Worm (Caenorhabditis elegans) whole organism, late embryonic: ENCODE results near the gene srxa-19.

ENCODE experiments used
- C08G9.2 ChIP-seq: sonication (generic microtip); optimal IDR thresholded peaks from 2 replicates; lab custom pipeline; 2016; ENCODE audit warnings: mild to moderate bottlenecking, missing genetic modification characterization, moderate library complexity, missing compliant biosample characterization
- C38D4.7 ChIP-seq: fragments of 200-800 bp; sonication (Bioruptor generic); optimal IDR thresholded peaks from 2 replicates; lab custom pipeline; 2018; ENCODE audit warnings: mild to moderate bottlenecking, missing genetic modification characterization, moderate library complexity, missing compliant biosample characterization
- F13H6.1 ChIP-seq: sonication (generic microtip); optimal IDR thresholded peaks from 2 replicates; lab custom pipeline; 2016; ENCODE audit warnings: missing genetic modification characterization, missing compliant biosample characterization
- T23F11.4 ChIP-seq: fragments of 200-800 bp; sonication (Bioruptor generic); optimal IDR thresholded peaks from 2 replicates; lab custom pipeline; 2018; ENCODE audit warnings: mild to moderate bottlenecking, missing genetic modification characterization, missing compliant biosample characterization
- Y22D7AL.16 ChIP-seq: sonication (generic microtip); optimal IDR thresholded peaks from 2 replicates; lab custom pipeline; 2016; ENCODE audit warnings: missing genetic modification characterization, missing compliant biosample characterization
- ahr-1 ChIP-seq: sonication (generic microtip); optimal IDR thresholded peaks from 2 replicates; lab custom pipeline; 2016; ENCODE audit warnings: missing genetic modification characterization, missing compliant biosample characterization
- ceh-14 ChIP-seq: sonication (generic microtip); optimal IDR thresholded peaks from 2 replicates; lab custom pipeline; 2016; ENCODE audit warnings: missing genotype, missing genetic modification characterization, missing compliant biosample characterization
- ceh-2 ChIP-seq: sonication (generic microtip); optimal IDR thresholded peaks from 2 replicates; lab custom pipeline; 2016; ENCODE audit warnings: missing genotype, missing genetic modification characterization, missing compliant biosample characterization
- ceh-24 ChIP-seq: sonication (generic microtip); optimal IDR thresholded peaks from 2 replicates; lab custom pipeline; 2016; ENCODE audit warnings: mild to moderate bottlenecking, missing genetic modification characterization, missing compliant biosample characterization
- ceh-30 ChIP-seq: fragments of 150-350 bp; optimal IDR thresholded peaks from 2 replicates; lab custom pipeline; 2014; ENCODE audit warnings: missing biosample characterization, missing genetic modification characterization
- ceh-34 ChIP-seq: sonication (generic microtip); optimal IDR thresholded peaks from 2 replicates; lab custom pipeline; 2016; ENCODE audit warnings: mild to moderate bottlenecking, missing genetic modification characterization, missing compliant biosample characterization
- dve-1 ChIP-seq: sonication (generic microtip); optimal IDR thresholded peaks from 2 replicates; lab custom pipeline; 2017; ENCODE audit warnings: antibody characterized with exemption, mild to moderate bottlenecking, missing genetic modification characterization, missing compliant biosample characterization
- elt-2 ChIP-seq: sonication (generic microtip); optimal IDR thresholded peaks from 2 replicates; lab custom pipeline; 2016; ENCODE audit warnings: missing genetic modification reagents, missing genetic modification characterization, missing compliant biosample characterization
- fkh-10 ChIP-seq: fragments of 150-350 bp; optimal IDR thresholded peaks from 2 replicates; lab custom pipeline; 2014; ENCODE audit warnings: missing biosample characterization, missing genetic modification reagents, missing genetic modification characterization
- gmeb-2 ChIP-seq: sonication (generic microtip); optimal IDR thresholded peaks from 2 replicates; lab custom pipeline; 2016; ENCODE audit warnings: missing genetic modification characterization, inconsistent platforms, missing compliant biosample characterization
- hlh-15 ChIP-seq: sonication (generic microtip); optimal IDR thresholded peaks from 2 replicates; lab custom pipeline; 2016; ENCODE audit warnings: missing genetic modification characterization, missing compliant biosample characterization
- hlh-6 ChIP-seq: sonication (generic microtip); optimal IDR thresholded peaks from 2 replicates; lab custom pipeline; 2016; ENCODE audit warnings: missing genotype, missing genetic modification characterization, missing compliant biosample characterization
- hlh-8 ChIP-seq: sonication (generic microtip); optimal IDR thresholded peaks from 2 replicates; lab custom pipeline; 2016; ENCODE audit warnings: missing genotype, missing genetic modification characterization, missing compliant biosample characterization
- mec-3 ChIP-seq: sonication (generic microtip); optimal IDR thresholded peaks from 2 replicates; lab custom pipeline; 2016; ENCODE audit warnings: borderline replicate concordance, missing genetic modification characterization, missing compliant biosample characterization
- nfya-1 ChIP-seq: sonication (generic microtip); optimal IDR thresholded peaks from 2 replicates; lab custom pipeline; 2017; ENCODE audit warnings: missing genetic modification characterization, mild to moderate bottlenecking, missing compliant biosample characterization, antibody characterized with exemption, moderate library complexity
- nhr-232 ChIP-seq: sonication (generic microtip); optimal IDR thresholded peaks from 2 replicates; lab custom pipeline; 2016; ENCODE audit warnings: missing genetic modification characterization, missing compliant biosample characterization
- pax-1 ChIP-seq: fragments of 150-350 bp; optimal IDR thresholded peaks from 2 replicates; lab custom pipeline; 2014; ENCODE audit warnings: missing biosample characterization, missing genetic modification characterization
- pha-4 ChIP-seq: fragments of 150-350 bp; optimal IDR thresholded peaks from 2 replicates; lab custom pipeline; 2018; ENCODE audit warnings: missing biosample characterization, missing genetic modification reagents, missing genetic modification characterization
- pqm-1 ChIP-seq: sonication (generic microtip); optimal IDR thresholded peaks from 2 replicates; lab custom pipeline; 2016; ENCODE audit warnings: missing genetic modification characterization, missing compliant biosample characterization
- pros-1 ChIP-seq: fragments of 150-350 bp; optimal IDR thresholded peaks from 2 replicates; lab custom pipeline; 2014; ENCODE audit warnings: missing biosample characterization, missing genetic modification reagents, missing genetic modification characterization
- ref-2 ChIP-seq: sonication (generic microtip); optimal IDR thresholded peaks from 2 replicates; lab custom pipeline; 2016; ENCODE audit warnings: missing genetic modification characterization, missing compliant biosample characterization
- sox-2 ChIP-seq: fragments of 200-800 bp; sonication (Bioruptor generic); IDR thresholded peaks from 2 replicates; pipeline ENCODE4 v1.3.6; 2022; ENCODE audit warnings: missing genetic modification reagents, missing genetic modification characterization, missing compliant biosample characterization
- tbx-7 ChIP-seq: sonication (generic microtip); optimal IDR thresholded peaks from 2 replicates; lab custom pipeline; 2016; ENCODE audit warnings: missing genotype, missing genetic modification characterization, missing compliant biosample characterization
- unc-3 ChIP-seq, 2 experiments: fragments of 200-800 bp in 1 of 2; sonication (Bioruptor generic) in 1 of 2; sonication (generic microtip) in 1 of 2; conservative IDR thresholded peaks in 1 of 2; optimal IDR thresholded peaks in 1 of 2; 2 replicates each; pipeline versions ENCODE4 v1.3.6 to Lab custom; 2016 to 2022; ENCODE audit warnings: missing compliant biosample characterization in 2 of 2, missing genetic modification characterization in 2 of 2, missing genetic modification reagents in 1 of 2
- unc-55 ChIP-seq: sonication (generic microtip); optimal IDR thresholded peaks from 2 replicates; lab custom pipeline; 2017; ENCODE audit warnings: missing biosample characterization, missing genetic modification reagents, missing genetic modification characterization
- unc-86 ChIP-seq: sonication (generic microtip); optimal IDR thresholded peaks from 2 replicates; lab custom pipeline; 2016; ENCODE audit warnings: missing genetic modification characterization, missing compliant biosample characterization
- ztf-16 ChIP-seq: sonication (generic microtip); optimal IDR thresholded peaks from 2 replicates; lab custom pipeline; 2017; ENCODE audit warnings: missing genetic modification characterization, missing compliant biosample characterization

The srxa-19 gene

DNA sequence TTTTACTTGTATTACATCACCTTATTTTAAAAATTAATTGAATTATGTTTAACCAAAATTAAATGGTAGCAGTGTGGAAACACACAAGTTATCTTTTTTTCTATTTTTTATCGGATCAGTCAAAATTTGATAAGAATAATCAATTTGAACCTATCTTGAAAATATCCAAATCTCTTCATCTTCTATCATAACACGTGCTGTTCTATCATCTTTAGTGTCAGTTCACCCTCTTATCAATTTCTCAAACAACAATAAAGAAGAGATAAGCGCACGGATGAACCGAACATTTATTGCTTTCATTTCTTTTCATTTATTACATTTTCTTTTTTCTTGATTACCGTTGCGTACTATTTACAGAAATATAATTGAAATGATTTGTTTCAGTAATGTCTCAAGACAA, 35.5 kb downstream of the srxa-19 start, which contains the start of gene R04B5.5:
Gene R04B5.5 (plus strand): TSS at position 378 of the 400 bp plus-strand sequence.
- TF ChIP-seq unc-55 (GFP tag; lab: Kevin White, UChicago) (peak; percentile 1), elt-2 (tag; lab: Kevin White, UChicago) (peak; percentile 95), ceh-30 (peak; percentile 59), pros-1 (tag; lab: Kevin White, UChicago) (no peak)

DNA sequence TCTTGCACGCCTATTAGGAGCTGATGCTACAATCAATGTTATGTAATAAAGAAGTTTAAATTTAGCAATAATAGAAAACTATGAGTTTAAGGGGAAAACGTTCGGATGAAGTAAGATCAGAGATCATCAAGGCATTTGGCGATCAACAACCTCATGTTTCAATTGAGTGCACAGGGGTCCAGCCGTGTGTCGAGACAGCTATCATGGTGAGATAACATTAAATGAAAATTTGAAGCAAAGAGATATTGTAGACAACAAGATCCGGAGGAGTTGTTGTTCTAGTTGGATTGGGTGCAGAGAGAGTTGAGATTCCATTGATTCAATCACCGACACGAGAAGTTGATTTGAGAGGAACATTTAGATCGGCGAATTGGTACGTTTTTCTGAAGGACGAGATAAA, 36.4 kb downstream of the srxa-19 start:
- TF ChIP-seq nfya-1 (tag; lab: Kevin White, UChicago) (no peak), unc-86 (tag; lab: Kevin White, UChicago) (no peak), tbx-7 (tag; lab: Kevin White, UChicago) (no peak), ceh-24 (tag; lab: Kevin White, UChicago) (no peak), ztf-16 (tag; lab: Kevin White, UChicago) (no peak), sox-2 (GFP tag; lab: Robert Waterston, UW) (no peak), ceh-2 (tag; lab: Kevin White, UChicago) (no peak), hlh-15 (tag; lab: Kevin White, UChicago) (no peak), nhr-232 (tag; lab: Kevin White, UChicago) (no peak), unc-55 (GFP tag; lab: Kevin White, UChicago) (no peak), T23F11.4 (no peak), C38D4.7 (GFP tag; lab: Kevin White, UChicago) (no peak), hlh-6 (no peak)

DNA sequence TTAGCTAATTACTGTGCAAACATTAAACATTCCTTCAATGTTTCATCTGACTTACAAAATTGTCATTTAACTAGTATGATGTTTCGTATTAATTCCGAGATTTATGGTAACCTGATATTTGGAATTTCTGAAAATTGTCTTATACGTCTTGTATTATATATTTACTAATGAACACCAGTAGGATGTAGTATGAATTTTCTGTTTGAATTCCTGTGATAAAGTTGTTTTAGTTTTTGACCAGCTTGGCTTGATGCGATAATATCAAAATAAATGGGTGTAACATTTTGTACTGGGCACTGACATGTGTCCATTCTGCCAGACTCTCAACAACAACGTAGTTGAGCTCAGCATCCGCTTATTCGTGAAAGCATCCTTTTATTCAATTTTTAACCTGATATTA, 37.7 kb downstream of the srxa-19 start, which contains the start of gene R04B5.6:
Gene R04B5.6 (plus strand): TSS at position 301 of the 400 bp plus-strand sequence.
- TF ChIP-seq hlh-8 (tag; lab: Kevin White, UChicago), result no peak
- no peak for TF ChIP-seq pha-4

DNA sequence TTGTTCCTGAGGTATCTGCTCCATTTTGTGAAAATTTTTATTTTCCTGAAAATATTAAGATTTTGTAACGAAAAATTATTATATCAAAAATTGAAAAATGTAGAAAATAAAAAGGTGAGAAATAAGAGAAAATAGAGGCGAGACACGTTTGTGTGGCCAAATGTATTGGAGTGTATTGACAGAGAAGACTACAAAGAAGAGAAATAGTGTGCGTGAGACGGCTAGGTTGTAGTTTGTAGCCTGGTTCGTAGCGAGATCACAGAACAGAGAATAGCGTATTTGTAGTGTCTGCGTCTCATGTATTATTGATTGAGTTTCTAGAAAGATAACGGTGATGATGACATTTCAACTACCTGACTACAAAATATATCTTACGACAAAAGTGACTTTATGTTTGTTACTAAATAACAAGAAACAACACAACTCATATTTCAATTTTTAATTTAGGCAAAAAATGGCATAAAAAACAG, 38.5 kb downstream of the srxa-19 start, which contains the start of gene nhr-12:
Gene nhr-12 (minus strand): TSS at position 51 of the 470 bp plus-strand sequence.
- TF ChIP-seq ref-2 (tag; lab: Kevin White, UChicago), result no peak
- TF ChIP-seq ceh-30, result peak; percentile 100
- peak; percentile 54 for TF ChIP-seq unc-55 (GFP tag; lab: Kevin White, UChicago)

DNA sequence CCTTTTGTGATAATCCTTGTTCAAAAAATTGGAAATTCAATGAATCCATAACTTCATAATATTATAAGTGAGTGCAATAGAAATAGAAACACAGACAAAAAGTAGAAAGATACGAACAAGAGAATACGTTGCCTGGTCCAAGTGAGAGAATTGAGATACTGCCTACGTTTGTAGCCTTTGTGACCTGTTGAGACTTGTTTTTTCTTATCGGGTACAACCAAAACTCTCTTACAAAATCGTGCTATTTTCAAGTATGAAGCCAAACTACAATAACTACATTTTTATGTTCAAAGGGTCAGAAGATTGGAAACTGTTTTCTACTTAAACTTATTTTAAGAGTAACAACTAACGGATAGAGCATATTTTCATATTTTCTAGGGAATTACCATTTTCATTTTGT, 40.9 kb downstream of the srxa-19 start, which contains the start of gene nhr-205:
Gene nhr-205 (minus strand): TSS at position 141 of the 400 bp plus-strand sequence.
- TF ChIP-seq C08G9.2 (tag; lab: Kevin White, UChicago) (no peak), ceh-30 (peak; percentile 51)

DNA sequence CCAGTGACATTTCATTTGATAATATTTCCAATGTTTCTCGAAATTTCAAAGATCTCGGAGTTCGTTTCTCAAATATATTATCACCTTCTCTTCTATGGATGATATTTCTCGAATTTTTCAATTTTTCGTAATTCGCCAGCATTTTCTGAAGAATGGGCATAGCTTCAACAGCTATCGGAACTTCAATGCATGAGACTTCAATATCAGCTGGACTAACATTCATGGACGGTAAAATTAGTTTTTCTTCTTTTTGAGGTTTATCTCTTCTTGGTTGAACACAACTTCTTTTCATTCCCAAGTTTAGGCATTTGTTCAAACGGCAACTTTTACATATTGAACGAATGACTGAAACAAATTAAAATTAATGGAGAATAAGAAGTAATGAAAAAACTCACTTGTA, 41.7 kb downstream of the srxa-19 start:
- no peak for TF ChIP-seq F13H6.1 (tag; lab: Kevin White, UChicago)
- no peak for TF ChIP-seq gmeb-2 (tag; lab: Kevin White, UChicago)
- no peak for TF ChIP-seq Y22D7AL.16 (tag; lab: Kevin White, UChicago)
- TF ChIP-seq fkh-10 (GFP tag; lab: Kevin White, UChicago), result no peak
- no peak for TF ChIP-seq dve-1 (tag; lab: Kevin White, UChicago)
- no peak for TF ChIP-seq hlh-6
- TF ChIP-seq pros-1 (tag; lab: Kevin White, UChicago), result no peak
- TF ChIP-seq, all 69 proteins: peak for 0

DNA sequence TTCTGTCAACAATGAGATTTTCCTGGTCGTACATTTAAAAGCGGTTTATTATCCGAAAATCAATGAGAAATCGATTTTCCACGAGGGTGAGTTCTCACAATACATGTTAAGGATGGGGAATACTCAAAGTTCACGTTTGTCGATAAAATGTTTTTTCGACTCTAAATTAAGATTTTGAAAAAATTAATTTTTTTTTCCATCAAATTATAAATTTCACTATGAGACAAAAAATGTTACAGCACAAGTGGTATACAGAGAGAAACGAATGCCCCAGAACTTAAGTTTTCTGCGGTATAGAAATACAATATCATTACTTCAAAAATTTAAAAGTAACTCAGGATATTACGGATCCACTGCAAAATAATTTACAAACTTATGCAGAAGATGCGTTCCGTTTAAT, 44.3 kb downstream of the srxa-19 start, which contains the start of gene R04B5.1:
Gene R04B5.1 (minus strand): TSS at position 101 of the 400 bp plus-strand sequence.
- TF ChIP-seq ceh-14, result no peak
- no peak for TF ChIP-seq fkh-10 (GFP tag; lab: Kevin White, UChicago)
- no peak for TF ChIP-seq pqm-1 (tag; lab: Kevin White, UChicago)
- TF ChIP-seq hlh-6, result no peak
- no peak for TF ChIP-seq ceh-2 (tag; lab: Kevin White, UChicago)
- no peak for TF ChIP-seq gmeb-2 (tag; lab: Kevin White, UChicago)
- TF ChIP-seq pax-1 (tag; lab: Kevin White, UChicago), result no peak
- TF ChIP-seq unc-3 (GFP tag; conservative IDR thresholded peaks at IDR 0.05; lab: Robert Waterston, UW), result no peak
- TF ChIP-seq unc-3 (tag; optimal IDR thresholded peaks at IDR 0.05; lab: Kevin White, UChicago), result no peak
- TF ChIP-seq ceh-34 (tag; lab: Kevin White, UChicago), result no peak
- TF ChIP-seq ahr-1 (tag; lab: Kevin White, UChicago), result no peak
- no peak for TF ChIP-seq mec-3 (tag; lab: Kevin White, UChicago)
